Fruit fly (Drosophila melanogaster) whole organism, embryonic: ENCODE results near the gene VhaAC39-1.

Source experiments
- Abd-B ChIP-seq: fragments of 200-800 bp; sonication (Bioruptor generic); optimal IDR thresholded peaks from 2 replicates; lab custom pipeline; 2018; ENCODE audit warnings: missing biosample characterization, mild to moderate bottlenecking, missing genetic modification characterization, moderate library complexity
- Aef1 ChIP-seq: fragments of 200-800 bp; sonication (Bioruptor generic); IDR thresholded peaks from 3 replicates; pipeline ENCODE4 v1.3.6; 2022; ENCODE audit warnings: missing biosample characterization, missing genetic modification characterization
- B-H2 ChIP-seq: fragments of 200-800 bp; sonication (Bioruptor generic); optimal IDR thresholded peaks from 2 replicates; lab custom pipeline; 2018; ENCODE audit warnings: missing biosample characterization, mild to moderate bottlenecking, missing genetic modification characterization
- Blimp-1 ChIP-seq: fragments of 200-800 bp; sonication (Bioruptor generic); optimal IDR thresholded peaks from 3 replicates; lab custom pipeline; 2018; ENCODE audit warnings: missing biosample characterization, missing genetic modification characterization, mild to moderate bottlenecking, moderate library complexity, missing genetic modification reagents
- C15 ChIP-seq: fragments of 200-800 bp; sonication (Bioruptor generic); IDR thresholded peaks from 3 replicates; pipeline ENCODE4 v1.3.6; 2022; ENCODE audit warnings: missing biosample characterization, missing genetic modification characterization
- CG10366 ChIP-seq: fragments of 200-800 bp; sonication (Bioruptor generic); IDR thresholded peaks from 2 replicates; pipeline ENCODE4 v1.3.6; 2022; ENCODE audit warnings: missing biosample characterization, missing genetic modification characterization
- CG10959 ChIP-seq: fragments of 200-800 bp; sonication (Bioruptor generic); IDR thresholded peaks from 2 replicates; pipeline ENCODE4 v1.3.6; 2022; ENCODE audit warnings: missing biosample characterization, missing genetic modification characterization
- CG13424 ChIP-seq: fragments of 200-800 bp; sonication (Bioruptor generic); optimal IDR thresholded peaks from 2 replicates; lab custom pipeline; 2019; ENCODE audit warnings: missing biosample characterization, mild to moderate bottlenecking, missing genetic modification characterization, moderate library complexity
- CG14014 ChIP-seq: fragments of 200-800 bp; sonication (Bioruptor generic); IDR thresholded peaks from 2 replicates; pipeline ENCODE4 v1.3.6; 2022; ENCODE audit warnings: missing biosample characterization, missing genetic modification characterization
- CG14050 ChIP-seq: fragments of 200-800 bp; sonication (Bioruptor generic); IDR thresholded peaks from 3 replicates; pipeline ENCODE4 v1.3.6; 2022; ENCODE audit warnings: missing biosample characterization, missing genetic modification characterization
- CG18764 ChIP-seq: fragments of 200-800 bp; sonication (Bioruptor generic); optimal IDR thresholded peaks from 3 replicates; lab custom pipeline; 2016; ENCODE audit warnings: missing biosample characterization, missing genetic modification characterization
- CG2199 ChIP-seq: fragments of 200-800 bp; sonication (Bioruptor generic); IDR thresholded peaks from 3 replicates; pipeline ENCODE4 v1.3.6; 2022; ENCODE audit warnings: missing biosample characterization, missing genetic modification characterization
- CG32767 ChIP-seq: fragments of 200-800 bp; sonication (Bioruptor generic); IDR thresholded peaks from 2 replicates; pipeline ENCODE4 v1.3.6; 2022; ENCODE audit warnings: missing biosample characterization, missing genetic modification characterization
- CG5953 ChIP-seq: fragments of 200-800 bp; sonication (Bioruptor generic); IDR thresholded peaks from 2 replicates; pipeline ENCODE4 v1.3.6; 2022; ENCODE audit warnings: missing biosample characterization, missing genetic modification characterization
- CG6854 ChIP-seq: fragments of 200-800 bp; sonication (Bioruptor generic); optimal IDR thresholded peaks from 3 replicates; lab custom pipeline; 2017; ENCODE audit warnings: missing biosample characterization, mild to moderate bottlenecking, missing genetic modification characterization
- CG7357 ChIP-seq: fragments of 200-800 bp; sonication (Bioruptor generic); IDR thresholded peaks from 3 replicates; pipeline ENCODE4 v1.3.6; 2022; ENCODE audit warnings: missing biosample characterization, missing genetic modification characterization
- CG7839 ChIP-seq: fragments of 200-800 bp; sonication (Bioruptor generic); optimal IDR thresholded peaks from 3 replicates; lab custom pipeline; 2018; ENCODE audit warnings: missing biosample characterization, mild to moderate bottlenecking, missing genetic modification characterization, moderate library complexity
- CG8765 ChIP-seq: fragments of 200-800 bp; sonication (Bioruptor generic); IDR thresholded peaks from 2 replicates; pipeline ENCODE4 v1.3.6; 2022; ENCODE audit warnings: missing biosample characterization, missing genetic modification characterization
- CG9609 ChIP-seq: fragments of 200-800 bp; sonication (Bioruptor generic); optimal IDR thresholded peaks from 3 replicates; lab custom pipeline; 2016; ENCODE audit warnings: missing biosample characterization, missing genetic modification characterization
- CG9817 ChIP-seq: fragments of 200-800 bp; sonication (Bioruptor generic); optimal IDR thresholded peaks from 2 replicates; lab custom pipeline; 2018; ENCODE audit warnings: missing biosample characterization, mild to moderate bottlenecking, missing genetic modification characterization, moderate library complexity
- CG9932 ChIP-seq: fragments of 200-800 bp; sonication (Bioruptor generic); IDR thresholded peaks from 2 replicates; pipeline ENCODE4 v1.3.6; 2022; ENCODE audit warnings: missing biosample characterization, missing genetic modification characterization
- Deaf1 ChIP-seq: fragments of 200-800 bp; optimal IDR thresholded peaks from 3 replicates; lab custom pipeline; 2019; ENCODE audit warnings: missing biosample characterization, mild to moderate bottlenecking, missing genetic modification characterization, moderate library complexity
- Dll ChIP-seq: fragments of 200-800 bp; sonication (Bioruptor generic); IDR thresholded peaks from 4 replicates; pipeline ENCODE4 v1.3.6; 2022; ENCODE audit warnings: missing biosample characterization, missing genetic modification characterization; ENCODE audit not compliant: partially characterized antibody
- Ets65A ChIP-seq: fragments of 200-800 bp; sonication (Bioruptor generic); peaks from one replicate; lab custom pipeline; 2016; ENCODE audit warnings: missing biosample characterization, missing genetic modification characterization
- Ets97D ChIP-seq: fragments of 200-800 bp; sonication (Bioruptor generic); optimal IDR thresholded peaks from 3 replicates; lab custom pipeline; 2016; ENCODE audit warnings: missing biosample characterization, missing genetic modification characterization
- HLHmδ ChIP-seq: fragments of 200-800 bp; sonication (Bioruptor generic); optimal IDR thresholded peaks from 2 replicates; lab custom pipeline; 2018; ENCODE audit warnings: missing biosample characterization, mild to moderate bottlenecking, missing genetic modification characterization, moderate library complexity
- HmgD ChIP-seq: fragments of 200-800 bp; sonication (Bioruptor generic); optimal IDR thresholded peaks from 3 replicates; lab custom pipeline; 2016; ENCODE audit warnings: missing biosample characterization, missing genetic modification characterization
- Hmr ChIP-seq: fragments of 200-800 bp; sonication (Bioruptor generic); optimal IDR thresholded peaks from 3 replicates; lab custom pipeline; 2017; ENCODE audit warnings: mild to moderate bottlenecking, missing biosample characterization, missing genetic modification reagents, missing genetic modification characterization
- Hr39 ChIP-seq: fragments of >200 bp; optimal IDR thresholded peaks from 2 replicates; lab custom pipeline; 2017
- Hr78 ChIP-seq, 2 experiments: fragments of 200-800 bp in 1 of 2; fragments of >200 bp in 1 of 2; sonication (Bioruptor generic) in 1 of 2; optimal IDR thresholded peaks; 2 replicates each; lab custom pipeline; 2017 to 2019; ENCODE audit warnings: missing biosample characterization in 2 of 2, missing genetic modification characterization in 2 of 2, mild to moderate bottlenecking in 1 of 2, moderate library complexity in 1 of 2
- Optix ChIP-seq: fragments of 200-800 bp; sonication (Bioruptor generic); IDR thresholded peaks from 3 replicates; pipeline ENCODE4 v1.3.6; 2022; ENCODE audit warnings: missing biosample characterization, missing genetic modification characterization
- Rfx ChIP-seq: fragments of 200-800 bp; sonication (Bioruptor generic); IDR thresholded peaks from 2 replicates; pipeline ENCODE4 v1.3.6; 2022; ENCODE audit warnings: missing biosample characterization, missing genetic modification characterization
- Tbp ChIP-seq: fragments of >200 bp; optimal IDR thresholded peaks from 2 replicates; lab custom pipeline; 2018; ENCODE audit warnings: missing biosample characterization, missing genetic modification characterization
- cg ChIP-seq: fragments of 200-800 bp; sonication (Bioruptor generic); optimal IDR thresholded peaks from 3 replicates; lab custom pipeline; 2019; ENCODE audit warnings: missing biosample characterization, mild to moderate bottlenecking, missing genetic modification characterization, moderate library complexity
- croc ChIP-seq: fragments of 200-800 bp; sonication (Bioruptor generic); conservative IDR thresholded peaks from 3 replicates; pipeline ENCODE4 v1.3.6; 2022; ENCODE audit warnings: missing biosample characterization, missing genetic modification characterization
- dan ChIP-seq: fragments of 200-800 bp; sonication (Bioruptor generic); IDR thresholded peaks from 2 replicates; pipeline ENCODE4 v1.3.6; 2022; ENCODE audit warnings: missing biosample characterization, missing genetic modification characterization
- dati ChIP-seq: fragments of 200-800 bp; sonication (Bioruptor generic); IDR thresholded peaks from 2 replicates; pipeline ENCODE4 v1.3.6; 2022; ENCODE audit warnings: missing biosample characterization, missing genetic modification characterization
- dmrt99B ChIP-seq: fragments of 200-800 bp; sonication (Bioruptor generic); optimal IDR thresholded peaks from 2 replicates; lab custom pipeline; 2018; ENCODE audit warnings: missing biosample characterization, mild to moderate bottlenecking, missing genetic modification characterization, moderate library complexity
- her ChIP-seq: fragments of 200-800 bp; sonication (Bioruptor generic); optimal IDR thresholded peaks from 2 replicates; lab custom pipeline; 2016; ENCODE audit warnings: missing biosample characterization, missing genetic modification characterization
- kni ChIP-seq: fragments of 200-800 bp; sonication (Bioruptor generic); optimal IDR thresholded peaks from 3 replicates; lab custom pipeline; 2017; ENCODE audit warnings: mild to moderate bottlenecking, missing biosample characterization, missing genetic modification reagents, missing genetic modification characterization
- mirr ChIP-seq: fragments of 200-800 bp; sonication (Bioruptor generic); optimal IDR thresholded peaks from 3 replicates; lab custom pipeline; 2018; ENCODE audit warnings: missing biosample characterization, mild to moderate bottlenecking, missing genetic modification characterization
- nom ChIP-seq: fragments of 200-800 bp; sonication (Bioruptor generic); optimal IDR thresholded peaks from 2 replicates; lab custom pipeline; 2017; ENCODE audit warnings: missing biosample characterization, missing genetic modification characterization, mild to moderate bottlenecking, moderate library complexity, missing genetic modification reagents
- otp ChIP-seq: fragments of 200-800 bp; sonication (Bioruptor generic); IDR thresholded peaks from 3 replicates; pipeline ENCODE4, ENCODE4 v1.3.6; 2022; ENCODE audit warnings: missing biosample characterization, missing genetic modification characterization
- p53 ChIP-seq: fragments of 200-800 bp; sonication (Bioruptor generic); optimal IDR thresholded peaks from 2 replicates; lab custom pipeline; 2016; ENCODE audit warnings: missing biosample characterization, missing genetic modification characterization
- phol ChIP-seq: fragments of 200-800 bp; sonication (Bioruptor generic); optimal IDR thresholded peaks from 3 replicates; lab custom pipeline; 2018; ENCODE audit warnings: missing biosample characterization, mild to moderate bottlenecking, missing genetic modification characterization, moderate library complexity
- pros ChIP-seq: fragments of 200-800 bp; sonication (Bioruptor generic); optimal IDR thresholded peaks from 3 replicates; lab custom pipeline; 2019; ENCODE audit warnings: missing biosample characterization, mild to moderate bottlenecking, missing genetic modification characterization, moderate library complexity
- row ChIP-seq: fragments of 200-800 bp; sonication (Bioruptor generic); IDR thresholded peaks from 3 replicates; pipeline ENCODE4 v1.3.6; 2022; ENCODE audit warnings: missing biosample characterization, missing genetic modification characterization
- tna ChIP-seq: fragments of 200-800 bp; sonication (Bioruptor generic); IDR thresholded peaks from 2 replicates; pipeline ENCODE4 v1.3.6; 2022; ENCODE audit warnings: missing biosample characterization, missing genetic modification characterization; ENCODE audit not compliant: partially characterized antibody
- tx ChIP-seq: fragments of 200-800 bp; sonication (Bioruptor generic); optimal IDR thresholded peaks from 2 replicates; lab custom pipeline; 2016; ENCODE audit warnings: missing biosample characterization, missing genetic modification characterization
- wdn ChIP-seq: fragments of 200-800 bp; sonication (Bioruptor generic); IDR thresholded peaks from 2 replicates; pipeline ENCODE4 v1.3.6; 2022; ENCODE audit warnings: missing biosample characterization, missing genetic modification characterization
- zfh2 ChIP-seq: fragments of 200-800 bp; sonication (Bioruptor generic); optimal IDR thresholded peaks from 2 replicates; lab custom pipeline; 2016; ENCODE audit warnings: missing biosample characterization, missing genetic modification characterization

The VhaAC39-1 gene

dm6 chrX:3840962-3841361 lies 39.6 kb upstream of the VhaAC39-1 start (continued):
- TF ChIP-seq Aef1 (GFP tag; lab: Robert Waterston, UW) (no peak), her (no peak), Abd-B (GFP tag; lab: Kevin White, UChicago) (no peak), CG5953 (no peak), Ets65A (GFP tag; lab: Kevin White, UChicago) (no peak), cg (GFP tag; lab: Kevin White, UChicago) (peak; percentile 60), CG6854 (no peak), B-H2 (GFP tag; lab: Kevin White, UChicago) (peak; percentile 19), CG14014 (GFP tag; lab: Robert Waterston, UW) (peak; percentile 21; the same call in 1 of the 2 replicates), phol (tag; lab: Kevin White, UChicago) (peak; percentile 78), mirr (GFP tag; lab: Kevin White, UChicago) (peak; percentile 38), nom (GFP tag; lab: Kevin White, UChicago) (peak; percentile 37), wdn (GFP tag; lab: Robert Waterston, UW) (no peak)

DNA sequence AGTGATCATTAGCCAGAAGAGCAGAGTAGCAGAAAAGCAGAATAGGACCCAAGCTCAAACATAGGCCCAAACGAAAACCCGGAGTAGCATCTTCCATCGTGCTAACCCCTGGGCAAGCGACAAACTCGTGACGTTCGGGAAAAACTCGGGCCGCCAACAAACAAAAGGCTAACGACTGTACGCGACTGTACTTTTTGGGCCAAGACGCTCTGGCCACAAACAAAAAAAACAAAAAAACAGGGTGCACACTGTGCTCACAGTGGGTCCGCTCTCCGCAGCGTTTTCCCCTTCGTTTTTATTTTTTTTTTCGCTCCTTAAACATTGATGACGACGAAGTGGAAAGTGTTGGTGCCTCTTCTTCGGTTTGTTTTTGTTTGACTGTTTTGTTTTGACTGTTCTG lies 37.6 kb upstream of the VhaAC39-1 start:
- no peak for TF ChIP-seq CG10959 (GFP tag; lab: Robert Waterston, UW)
- no peak for TF ChIP-seq CG13424 (tag; lab: Kevin White, UChicago)
- no peak for TF ChIP-seq Ets97D (GFP tag; lab: Kevin White, UChicago)
- no peak for TF ChIP-seq HmgD
- no peak for TF ChIP-seq CG8765 (GFP tag; lab: Robert Waterston, UW)
- no peak for TF ChIP-seq Hmr
- TF ChIP-seq Optix, result no peak
- no peak for TF ChIP-seq tx (GFP tag; lab: Kevin White, UChicago)
- TF ChIP-seq CG2199 (GFP tag; lab: Robert Waterston, UW), result 0 out of 3 replicates have a peak, but pooled peaks have one; percentile 9
- TF ChIP-seq CG7839 (tag; lab: Kevin White, UChicago), result no peak
- no peak for TF ChIP-seq C15
- no peak for TF ChIP-seq Dll (GFP tag; lab: Robert Waterston, UW)
- TF ChIP-seq HLHmδ (GFP tag; lab: Kevin White, UChicago), result no peak
- TF ChIP-seq p53, result no peak
- no peak for TF ChIP-seq Hr39 (lab: Kevin White, UChicago)
- no peak for TF ChIP-seq CG6854
- TF ChIP-seq CG32767 (GFP tag; lab: Robert Waterston, UW), result no peak
- TF ChIP-seq tna (GFP tag; lab: Robert Waterston, UW), result no peak
- peak; percentile 18 for TF ChIP-seq CG18764 (GFP tag; lab: Kevin White, UChicago)
- TF ChIP-seq dan (GFP tag; lab: Robert Waterston, UW), result no peak
- TF ChIP-seq pros (GFP tag; lab: Kevin White, UChicago), result peak; percentile 90
- TF ChIP-seq CG14050, result no peak
- no peak for TF ChIP-seq zfh2 (GFP tag; lab: Kevin White, UChicago)
- peak; percentile 81 for TF ChIP-seq kni
- no peak for TF ChIP-seq Rfx
- no peak for TF ChIP-seq row
- TF ChIP-seq otp, result no peak
- TF ChIP-seq dati, result no peak
- TF ChIP-seq CG9932 (GFP tag; lab: Robert Waterston, UW), result no peak
- TF ChIP-seq CG9609 (GFP tag; lab: Kevin White, UChicago), result no peak
- peak; percentile 40 for TF ChIP-seq Deaf1 (tag; lab: Kevin White, UChicago)
- TF ChIP-seq CG9817 (tag; lab: Kevin White, UChicago), result no peak
- TF ChIP-seq Tbp (GFP tag; lab: Kevin White, UChicago), result no peak
- TF ChIP-seq Hr78 (GFP tag; optimal IDR thresholded peaks at IDR 0.05; lab: Kevin White, UChicago), result no peak
- TF ChIP-seq croc (GFP tag; lab: Robert Waterston, UW), result no peak
- no peak for TF ChIP-seq CG7357 (GFP tag; lab: Robert Waterston, UW)
- TF ChIP-seq CG10366, result peak; percentile 19; the same call in 1 of the 2 replicates
- peak; percentile 59 for TF ChIP-seq Blimp-1
- no peak for TF ChIP-seq dmrt99B (tag; lab: Kevin White, UChicago)
